In genomic region chr3L:871713-872112, dm6 we compare ENCODE assay signal across 1 fruit fly cellular context.
TF ChIP-seq lines count a peak whose summit lies in the region.

Gene Usp10, plus strand, starts transcription at chr3L:871899.

TF ChIP-seq in whole organism, embryonic, 481 proteins besides CTCF, POLR2A, EP300 and RAD21 (continued from another document and continues in another):
- TF ChIP-seq bbx (GFP tag; IDR thresholded peaks at IDR 0.05; lab: Robert Waterston, UW; ENCODE audit: partially characterized antibody), result peak; percentile 80
- no peak for TF ChIP-seq CG5953 (GFP tag; IDR thresholded peaks at IDR 0.05; lab: Robert Waterston, UW)
- no peak for TF ChIP-seq CG18764 (GFP tag; optimal IDR thresholded peaks at IDR 0.05; lab: Kevin White, UChicago)
- TF ChIP-seq dm (GFP tag; optimal IDR thresholded peaks at IDR 0.05; lab: Kevin White, UChicago), result peak; percentile 22
- TF ChIP-seq Ets65A (GFP tag; lab: Kevin White, UChicago), result no peak
- TF ChIP-seq gcm (GFP tag; optimal IDR thresholded peaks at IDR 0.05; lab: Kevin White, UChicago), result no peak
- no peak for TF ChIP-seq CG17568 (GFP tag; optimal IDR thresholded peaks at IDR 0.05; lab: Kevin White, UChicago)
- no peak for TF ChIP-seq ewg (GFP tag; optimal IDR thresholded peaks at IDR 0.05; lab: Kevin White, UChicago)
- no peak for TF ChIP-seq CG10959 (GFP tag; IDR thresholded peaks at IDR 0.05; lab: Robert Waterston, UW)
- no peak for TF ChIP-seq CG3838 (GFP tag; optimal IDR thresholded peaks at IDR 0.05; lab: Kevin White, UChicago)
- no peak for TF ChIP-seq sc (optimal IDR thresholded peaks at IDR 0.05; lab: Kevin White, UChicago)
- no peak for TF ChIP-seq sc (GFP tag; optimal IDR thresholded peaks at IDR 0.05; lab: Kevin White, UChicago)
- TF ChIP-seq CG7372 (GFP tag; IDR thresholded peaks at IDR 0.05; lab: Robert Waterston, UW), result no peak
- TF ChIP-seq CG5245 (GFP tag; optimal IDR thresholded peaks at IDR 0.05; lab: Kevin White, UChicago), result no peak
- TF ChIP-seq D19A (tag; optimal IDR thresholded peaks at IDR 0.05; lab: Kevin White, UChicago), result no peak
- TF ChIP-seq kah (GFP tag; optimal IDR thresholded peaks at IDR 0.05; lab: Kevin White, UChicago), result no peak
- no peak for TF ChIP-seq CG12299 (tag; optimal IDR thresholded peaks at IDR 0.05; lab: Kevin White, UChicago)
- TF ChIP-seq NFAT (GFP tag; IDR thresholded peaks at IDR 0.05; lab: Robert Waterston, UW), result 0 out of 2 replicates have a peak, but pooled peaks have one; percentile 19
- TF ChIP-seq CG11456 (GFP tag; IDR thresholded peaks at IDR 0.05; lab: Robert Waterston, UW), result no peak
- peak; percentile 56; the same call in 2 of the 3 replicates for TF ChIP-seq vnd (GFP tag; IDR thresholded peaks at IDR 0.05; lab: Robert Waterston, UW; ENCODE audit: partially characterized antibody)
- no peak for TF ChIP-seq Hmr (GFP tag; optimal IDR thresholded peaks at IDR 0.05; lab: Kevin White, UChicago)
- peak; percentile 73 for TF ChIP-seq knrl (GFP tag; IDR thresholded peaks at IDR 0.05; lab: Robert Waterston, UW; ENCODE audit: partially characterized antibody)
- TF ChIP-seq Sin3A (optimal IDR thresholded peaks at IDR 0.05; lab: Kevin White, UChicago), result peak; percentile 56
- TF ChIP-seq az2 (GFP tag; optimal IDR thresholded peaks at IDR 0.05; lab: Kevin White, UChicago), result no peak
- TF ChIP-seq eve (GFP tag; optimal IDR thresholded peaks at IDR 0.05; lab: Kevin White, UChicago), result no peak
- TF ChIP-seq CG42726 (GFP tag; IDR thresholded peaks at IDR 0.05; lab: Robert Waterston, UW; ENCODE audit: partially characterized antibody), result peak; percentile 82
- TF ChIP-seq nerfin-1 (tag; optimal IDR thresholded peaks at IDR 0.05; lab: Kevin White, UChicago), result no peak
- peak; percentile 70 for TF ChIP-seq tna (GFP tag; IDR thresholded peaks at IDR 0.05; lab: Robert Waterston, UW; ENCODE audit: partially characterized antibody)
- TF ChIP-seq CG34224 (GFP tag; IDR thresholded peaks at IDR 0.05; lab: Robert Waterston, UW; ENCODE audit: partially characterized antibody), result peak; percentile 70
- no peak for TF ChIP-seq dati (GFP tag; IDR thresholded peaks at IDR 0.05; lab: Robert Waterston, UW)
- no peak for TF ChIP-seq ham (GFP tag; IDR thresholded peaks at IDR 0.05; lab: Robert Waterston, UW)
- no peak for TF ChIP-seq Sox100B (GFP tag; optimal IDR thresholded peaks at IDR 0.05; lab: Kevin White, UChicago)
- TF ChIP-seq nmo (GFP tag; optimal IDR thresholded peaks at IDR 0.05; lab: Kevin White, UChicago), result peak; percentile 24
- TF ChIP-seq caup (GFP tag; optimal IDR thresholded peaks at IDR 0.05; lab: Kevin White, UChicago; ENCODE audit: severe bottlenecking), result no peak
- TF ChIP-seq ro (GFP tag; IDR thresholded peaks at IDR 0.05; lab: Robert Waterston, UW), result no peak
- peak in 1 of 3 experiments; percentile 9 for TF ChIP-seq Stat92E (GFP tag; optimal IDR thresholded peaks at IDR 0.05; lab: Kevin White, UChicago)
- no peak for TF ChIP-seq CG1832 (GFP tag; optimal IDR thresholded peaks at IDR 0.05; lab: Kevin White, UChicago)
- TF ChIP-seq CG11696 (GFP tag; IDR thresholded peaks at IDR 0.05; lab: Robert Waterston, UW), result 0 out of 2 replicates have a peak, but pooled peaks have one; percentile 8
- TF ChIP-seq MTF-1 (GFP tag; optimal IDR thresholded peaks at IDR 0.05; lab: Kevin White, UChicago; ENCODE audit: borderline replicate concordance), result no peak
- TF ChIP-seq CG10366 (GFP tag; IDR thresholded peaks at IDR 0.05; lab: Robert Waterston, UW), result no peak
- TF ChIP-seq repo (GFP tag; optimal IDR thresholded peaks at IDR 0.05; lab: Kevin White, UChicago), result no peak
- no peak for TF ChIP-seq eyg (GFP tag; optimal IDR thresholded peaks at IDR 0.05; lab: Kevin White, UChicago)
- no peak for TF ChIP-seq CG18619 (GFP tag; optimal IDR thresholded peaks at IDR 0.05; lab: Kevin White, UChicago)
- no peak for TF ChIP-seq Lpt (GFP tag; optimal IDR thresholded peaks at IDR 0.05; lab: Kevin White, UChicago)
- no peak for TF ChIP-seq Hmx (GFP tag; optimal IDR thresholded peaks at IDR 0.05; lab: Kevin White, UChicago)
- no peak for TF ChIP-seq Adf1 (GFP tag; IDR thresholded peaks at IDR 0.05; lab: Robert Waterston, UW)
- no peak for TF ChIP-seq chn (GFP tag; optimal IDR thresholded peaks at IDR 0.05; lab: Kevin White, UChicago)
- no peak for TF ChIP-seq CG9817 (tag; optimal IDR thresholded peaks at IDR 0.05; lab: Kevin White, UChicago)
- TF ChIP-seq slp2 (GFP tag; optimal IDR thresholded peaks at IDR 0.05; lab: Kevin White, UChicago), result no peak
- no peak for TF ChIP-seq unpg (GFP tag; optimal IDR thresholded peaks at IDR 0.05; lab: Kevin White, UChicago)
- no peak for TF ChIP-seq br (optimal IDR thresholded peaks at IDR 0.05; lab: Kevin White, UChicago)
- TF ChIP-seq Ets97D (GFP tag; optimal IDR thresholded peaks at IDR 0.05; lab: Kevin White, UChicago), result peak; percentile 61
- no peak; the same call in none of the 4 replicates for TF ChIP-seq Dll (GFP tag; IDR thresholded peaks at IDR 0.05; lab: Robert Waterston, UW; ENCODE audit: partially characterized antibody)
- no peak for TF ChIP-seq twi (tag; optimal IDR thresholded peaks at IDR 0.05; lab: Kevin White, UChicago)
- TF ChIP-seq HLH54F (GFP tag; optimal IDR thresholded peaks at IDR 0.05; lab: Kevin White, UChicago), result no peak
- no peak for TF ChIP-seq corto (GFP tag; optimal IDR thresholded peaks at IDR 0.05; lab: Kevin White, UChicago)
- TF ChIP-seq Doc2 (GFP tag; IDR thresholded peaks at IDR 0.05; lab: Robert Waterston, UW), result no peak
- TF ChIP-seq lilli (GFP tag; optimal IDR thresholded peaks at IDR 0.05; lab: Kevin White, UChicago), result no peak
- TF ChIP-seq CG12219 (GFP tag; optimal IDR thresholded peaks at IDR 0.05; lab: Kevin White, UChicago), result no peak
- TF ChIP-seq CG4707 (GFP tag; optimal IDR thresholded peaks at IDR 0.05; lab: Kevin White, UChicago), result no peak
- TF ChIP-seq CG18262 (tag; optimal IDR thresholded peaks at IDR 0.05; lab: Kevin White, UChicago), result no peak
- no peak for TF ChIP-seq stc (GFP tag; IDR thresholded peaks at IDR 0.05; lab: Robert Waterston, UW)
- no peak for TF ChIP-seq sd (tag; optimal IDR thresholded peaks at IDR 0.05; lab: Kevin White, UChicago)
- no peak for TF ChIP-seq Hand (GFP tag; optimal IDR thresholded peaks at IDR 0.05; lab: Kevin White, UChicago)
- TF ChIP-seq kay (GFP tag; optimal IDR thresholded peaks at IDR 0.05; lab: Kevin White, UChicago), result no peak
- TF ChIP-seq vvl (GFP tag; IDR thresholded peaks at IDR 0.05; lab: Robert Waterston, UW), result no peak
- TF ChIP-seq Dip2 (GFP tag; IDR thresholded peaks at IDR 0.05; lab: Robert Waterston, UW), result no peak
- no peak for TF ChIP-seq oc (tag; optimal IDR thresholded peaks at IDR 0.05; lab: Kevin White, UChicago)
- no peak for TF ChIP-seq Spps (tag; optimal IDR thresholded peaks at IDR 0.05; lab: Kevin White, UChicago)
- TF ChIP-seq Six4 (GFP tag; optimal IDR thresholded peaks at IDR 0.05; lab: Kevin White, UChicago), result no peak
- no peak; the same call in 2 of the 3 replicates for TF ChIP-seq CG34422 (GFP tag; IDR thresholded peaks at IDR 0.05; lab: Robert Waterston, UW)
- TF ChIP-seq Hr39 (optimal IDR thresholded peaks at IDR 0.05; lab: Kevin White, UChicago), result no peak
- TF ChIP-seq CG10274 (GFP tag; optimal IDR thresholded peaks at IDR 0.05; lab: Kevin White, UChicago), result no peak
- no peak for TF ChIP-seq disco-r (GFP tag; optimal IDR thresholded peaks at IDR 0.05; lab: Kevin White, UChicago)
- no peak for TF ChIP-seq CkIIα-i1 (GFP tag; IDR thresholded peaks at IDR 0.05; lab: Robert Waterston, UW)
- TF ChIP-seq Vsx1 (GFP tag; optimal IDR thresholded peaks at IDR 0.05; lab: Kevin White, UChicago), result no peak
- no peak for TF ChIP-seq Hey (tag; optimal IDR thresholded peaks at IDR 0.05; lab: Kevin White, UChicago)
- TF ChIP-seq ems (GFP tag; optimal IDR thresholded peaks at IDR 0.05; lab: Kevin White, UChicago), result no peak
- no peak for TF ChIP-seq jumu (GFP tag; optimal IDR thresholded peaks at IDR 0.05; lab: Kevin White, UChicago)
- peak; percentile 82 for TF ChIP-seq MBD-R2 (GFP tag; IDR thresholded peaks at IDR 0.05; lab: Robert Waterston, UW)
- TF ChIP-seq hb (GFP tag; IDR thresholded peaks at IDR 0.05; lab: Robert Waterston, UW; ENCODE audit: partially characterized antibody), result peak; percentile 73; the same call in 1 of the 3 replicates
- TF ChIP-seq CG10462 (GFP tag; optimal IDR thresholded peaks at IDR 0.05; lab: Kevin White, UChicago), result no peak
- peak; percentile 26 for TF ChIP-seq NC2β (GFP tag; optimal IDR thresholded peaks at IDR 0.05; lab: Kevin White, UChicago)
- no peak for TF ChIP-seq CG12769 (tag; optimal IDR thresholded peaks at IDR 0.05; lab: Kevin White, UChicago)
- TF ChIP-seq CG16815 (GFP tag; optimal IDR thresholded peaks at IDR 0.05; lab: Kevin White, UChicago), result no peak
- no peak for TF ChIP-seq salm (tag; optimal IDR thresholded peaks at IDR 0.05; lab: Kevin White, UChicago)
- no peak for TF ChIP-seq CG8290 (GFP tag; optimal IDR thresholded peaks at IDR 0.05; lab: Kevin White, UChicago)
- peak in 1 of 2 experiments; percentile 47 for TF ChIP-seq CG8290 (tag; optimal IDR thresholded peaks at IDR 0.05; lab: Kevin White, UChicago)
- no peak for TF ChIP-seq pros (GFP tag; optimal IDR thresholded peaks at IDR 0.05; lab: Kevin White, UChicago)
- TF ChIP-seq dan (GFP tag; IDR thresholded peaks at IDR 0.05; lab: Robert Waterston, UW), result no peak
- peak; percentile 82 for TF ChIP-seq Bgb (GFP tag; IDR thresholded peaks at IDR 0.05; lab: Robert Waterston, UW; ENCODE audit: partially characterized antibody)
- no peak for TF ChIP-seq ranshi (GFP tag; IDR thresholded peaks at IDR 0.05; lab: Robert Waterston, UW)
- TF ChIP-seq abd-A (tag; optimal IDR thresholded peaks at IDR 0.05; lab: Kevin White, UChicago), result no peak
- no peak for TF ChIP-seq CG34376 (GFP tag; optimal IDR thresholded peaks at IDR 0.05; lab: Kevin White, UChicago)
- TF ChIP-seq CG7928 (GFP tag; optimal IDR thresholded peaks at IDR 0.05; lab: Kevin White, UChicago), result peak; percentile 4
- TF ChIP-seq Usf (GFP tag; optimal IDR thresholded peaks at IDR 0.05; lab: Kevin White, UChicago), result no peak
- no peak for TF ChIP-seq CG11398 (GFP tag; optimal IDR thresholded peaks at IDR 0.05; lab: Kevin White, UChicago)
- TF ChIP-seq Scr (GFP tag; IDR thresholded peaks at IDR 0.05; lab: Robert Waterston, UW; ENCODE audit: partially characterized antibody), result peak; percentile 73
- no peak for TF ChIP-seq aop (GFP tag; IDR thresholded peaks at IDR 0.05; lab: Robert Waterston, UW)
- no peak for TF ChIP-seq chif (GFP tag; optimal IDR thresholded peaks at IDR 0.05; lab: Kevin White, UChicago)
- no peak for TF ChIP-seq Bdp1 (GFP tag; optimal IDR thresholded peaks at IDR 0.05; lab: Kevin White, UChicago)
- TF ChIP-seq lab (GFP tag; optimal IDR thresholded peaks at IDR 0.05; lab: Kevin White, UChicago), result no peak
- TF ChIP-seq ash1 (GFP tag; optimal IDR thresholded peaks at IDR 0.05; lab: Kevin White, UChicago), result no peak
- 0 out of 2 replicates have a peak, but pooled peaks have one; percentile 7 for TF ChIP-seq sob (GFP tag; IDR thresholded peaks at IDR 0.05; lab: Robert Waterston, UW)
- TF ChIP-seq cwo (GFP tag; optimal IDR thresholded peaks at IDR 0.05; lab: Kevin White, UChicago), result no peak
- no peak for TF ChIP-seq h (optimal IDR thresholded peaks at IDR 0.05; lab: Kevin White, UChicago)
- TF ChIP-seq CG30020 (tag; optimal IDR thresholded peaks at IDR 0.05; lab: Kevin White, UChicago), result no peak
- TF ChIP-seq grau (tag; optimal IDR thresholded peaks at IDR 0.05; lab: Kevin White, UChicago), result no peak
- TF ChIP-seq tx (GFP tag; optimal IDR thresholded peaks at IDR 0.05; lab: Kevin White, UChicago), result no peak
- TF ChIP-seq Hsf (GFP tag; optimal IDR thresholded peaks at IDR 0.05; lab: Kevin White, UChicago), result no peak
- TF ChIP-seq Poxn (GFP tag; IDR thresholded peaks at IDR 0.05; lab: Robert Waterston, UW), result no peak
- TF ChIP-seq row (GFP tag; IDR thresholded peaks at IDR 0.05; lab: Robert Waterston, UW), result peak; percentile 18; the same call in 1 of the 3 replicates
- no peak for TF ChIP-seq CG10654 (GFP tag; optimal IDR thresholded peaks at IDR 0.05; lab: Kevin White, UChicago)
- no peak for TF ChIP-seq YL-1 (GFP tag; optimal IDR thresholded peaks at IDR 0.05; lab: Kevin White, UChicago)
- TF ChIP-seq E2f1 (GFP tag; IDR thresholded peaks at IDR 0.05; lab: Robert Waterston, UW), result no peak
- TF ChIP-seq Bteb2 (GFP tag; optimal IDR thresholded peaks at IDR 0.05; lab: Kevin White, UChicago), result no peak
- no peak for TF ChIP-seq Neu2 (GFP tag; optimal IDR thresholded peaks at IDR 0.05; lab: Kevin White, UChicago; ENCODE audit: borderline replicate concordance)
- no peak for TF ChIP-seq zfh1 (GFP tag; IDR thresholded peaks at IDR 0.05; lab: Robert Waterston, UW)
- no peak for TF ChIP-seq CG11723 (GFP tag; optimal IDR thresholded peaks at IDR 0.05; lab: Kevin White, UChicago)
- TF ChIP-seq cato (GFP tag; optimal IDR thresholded peaks at IDR 0.05; lab: Kevin White, UChicago; ENCODE audit: borderline replicate concordance), result no peak
- TF ChIP-seq insv (GFP tag; optimal IDR thresholded peaks at IDR 0.05; lab: Kevin White, UChicago), result no peak
- no peak for TF ChIP-seq Hr51 (GFP tag; optimal IDR thresholded peaks at IDR 0.05; lab: Kevin White, UChicago)
- TF ChIP-seq H15 (GFP tag; IDR thresholded peaks at IDR 0.05; lab: Robert Waterston, UW), result no peak
- TF ChIP-seq CG17912 (GFP tag; optimal IDR thresholded peaks at IDR 0.05; lab: Kevin White, UChicago), result no peak
- no peak for TF ChIP-seq CG2678 (tag; optimal IDR thresholded peaks at IDR 0.05; lab: Kevin White, UChicago)
- TF ChIP-seq ERR (GFP tag; optimal IDR thresholded peaks at IDR 0.05; lab: Kevin White, UChicago), result no peak
- TF ChIP-seq CG3065 (GFP tag; optimal IDR thresholded peaks at IDR 0.05; lab: Kevin White, UChicago), result no peak
- TF ChIP-seq CG6765 (GFP tag; optimal IDR thresholded peaks at IDR 0.05; lab: Kevin White, UChicago), result no peak
- peak in 1 of 2 experiments; percentile 40 for TF ChIP-seq Hr78 (GFP tag; optimal IDR thresholded peaks at IDR 0.05; lab: Kevin White, UChicago)
- TF ChIP-seq CG16813 (GFP tag; IDR thresholded peaks at IDR 0.05; lab: Robert Waterston, UW; ENCODE audit: partially characterized antibody), result peak; percentile 81
- TF ChIP-seq CG6689 (GFP tag; IDR thresholded peaks at IDR 0.05; lab: Robert Waterston, UW), result no peak
- no peak for TF ChIP-seq vfl (GFP tag; optimal IDR thresholded peaks at IDR 0.05; lab: Kevin White, UChicago)
- TF ChIP-seq crc (GFP tag; optimal IDR thresholded peaks at IDR 0.05; lab: Kevin White, UChicago), result no peak
- peak; percentile 59 for TF ChIP-seq trem (tag; optimal IDR thresholded peaks at IDR 0.05; lab: Kevin White, UChicago)
- no peak for TF ChIP-seq CG17359 (tag; optimal IDR thresholded peaks at IDR 0.05; lab: Kevin White, UChicago)
- TF ChIP-seq CG16863 (GFP tag; optimal IDR thresholded peaks at IDR 0.05; lab: Kevin White, UChicago), result no peak
